Fruit fly (Drosophila melanogaster): ENCODE results near the gene Peritrophin-15b.

Peritrophin-15b gene

DNA sequence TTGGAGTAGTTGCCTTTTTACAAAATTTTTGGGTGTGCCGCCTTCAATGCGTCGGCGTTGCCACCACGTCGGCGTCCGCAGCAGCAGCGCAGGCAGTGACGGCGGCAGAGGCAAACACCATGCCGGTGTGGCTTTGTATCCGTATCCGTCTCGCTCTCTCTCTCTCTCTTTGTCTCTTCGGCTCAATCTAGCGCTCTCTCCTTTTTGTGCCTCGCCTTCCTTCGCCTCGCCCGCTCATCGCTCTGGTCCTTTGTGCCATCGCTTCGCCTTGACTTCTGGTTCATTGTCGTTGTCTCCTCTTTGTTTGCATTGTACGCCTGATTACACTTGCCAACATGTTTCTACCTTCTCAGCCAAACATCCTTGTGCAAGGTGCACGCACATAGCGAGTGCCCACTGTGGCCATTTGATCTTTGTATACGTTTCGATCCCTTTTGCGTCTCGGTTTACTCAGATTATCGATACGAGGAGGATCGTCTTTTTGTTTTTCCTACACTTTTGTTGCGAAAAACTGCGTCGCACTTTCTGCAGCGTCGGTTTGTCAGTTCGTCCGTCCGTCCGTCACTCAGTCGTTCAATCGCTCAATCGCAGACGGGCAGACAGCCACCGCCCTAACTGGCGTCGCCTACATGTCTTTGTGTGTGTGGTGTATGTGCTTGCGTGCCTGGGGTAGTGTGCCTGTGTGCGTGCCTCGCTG lies 21.8 kb upstream of the Peritrophin-15b start (continued):
- TF ChIP-seq Sin3A (optimal IDR thresholded peaks at IDR 0.05) (no peak), Atf6 (GFP tag; IDR thresholded peaks at IDR 0.05) (peak; percentile 58; the same call in 1 of the 2 replicates), fd3F (GFP tag; optimal IDR thresholded peaks at IDR 0.05) (no peak), CG14441 (GFP tag; IDR thresholded peaks at IDR 0.05) (no peak), pum (GFP tag; optimal IDR thresholded peaks at IDR 0.05) (peak; percentile 8), CG13775 (GFP tag; optimal IDR thresholded peaks at IDR 0.05) (no peak), onecut (GFP tag; IDR thresholded peaks at IDR 0.05) (no peak), CG30431 (GFP tag; optimal IDR thresholded peaks at IDR 0.05) (no peak), Atf3 (GFP tag; optimal IDR thresholded peaks at IDR 0.05) (no peak), zen2 (GFP tag; IDR thresholded peaks at IDR 0.05; ENCODE audit: partially characterized antibody) (no peak), gcm2 (GFP tag; optimal IDR thresholded peaks at IDR 0.05) (no peak), Myb (GFP tag; optimal IDR thresholded peaks at IDR 0.05) (no peak), CG17359 (tag; optimal IDR thresholded peaks at IDR 0.05) (no peak), lilli (GFP tag; optimal IDR thresholded peaks at IDR 0.05) (peak; percentile 23), slou (GFP tag; optimal IDR thresholded peaks at IDR 0.05) (no peak), CG3281 (GFP tag; optimal IDR thresholded peaks at IDR 0.05) (no peak), Scr (GFP tag; IDR thresholded peaks at IDR 0.05; ENCODE audit: partially characterized antibody) (no peak), CHES-1-like (GFP tag; optimal IDR thresholded peaks at IDR 0.05) (no peak), ara (GFP tag; IDR thresholded peaks at IDR 0.05) (no peak), CG7745 (tag; optimal IDR thresholded peaks at IDR 0.05) (no peak), CG4360 (GFP tag; IDR thresholded peaks at IDR 0.05) (no peak), lmd (GFP tag; IDR thresholded peaks at IDR 0.05) (no peak), klu (GFP tag; IDR thresholded peaks at IDR 0.05) (no peak)

DNA sequence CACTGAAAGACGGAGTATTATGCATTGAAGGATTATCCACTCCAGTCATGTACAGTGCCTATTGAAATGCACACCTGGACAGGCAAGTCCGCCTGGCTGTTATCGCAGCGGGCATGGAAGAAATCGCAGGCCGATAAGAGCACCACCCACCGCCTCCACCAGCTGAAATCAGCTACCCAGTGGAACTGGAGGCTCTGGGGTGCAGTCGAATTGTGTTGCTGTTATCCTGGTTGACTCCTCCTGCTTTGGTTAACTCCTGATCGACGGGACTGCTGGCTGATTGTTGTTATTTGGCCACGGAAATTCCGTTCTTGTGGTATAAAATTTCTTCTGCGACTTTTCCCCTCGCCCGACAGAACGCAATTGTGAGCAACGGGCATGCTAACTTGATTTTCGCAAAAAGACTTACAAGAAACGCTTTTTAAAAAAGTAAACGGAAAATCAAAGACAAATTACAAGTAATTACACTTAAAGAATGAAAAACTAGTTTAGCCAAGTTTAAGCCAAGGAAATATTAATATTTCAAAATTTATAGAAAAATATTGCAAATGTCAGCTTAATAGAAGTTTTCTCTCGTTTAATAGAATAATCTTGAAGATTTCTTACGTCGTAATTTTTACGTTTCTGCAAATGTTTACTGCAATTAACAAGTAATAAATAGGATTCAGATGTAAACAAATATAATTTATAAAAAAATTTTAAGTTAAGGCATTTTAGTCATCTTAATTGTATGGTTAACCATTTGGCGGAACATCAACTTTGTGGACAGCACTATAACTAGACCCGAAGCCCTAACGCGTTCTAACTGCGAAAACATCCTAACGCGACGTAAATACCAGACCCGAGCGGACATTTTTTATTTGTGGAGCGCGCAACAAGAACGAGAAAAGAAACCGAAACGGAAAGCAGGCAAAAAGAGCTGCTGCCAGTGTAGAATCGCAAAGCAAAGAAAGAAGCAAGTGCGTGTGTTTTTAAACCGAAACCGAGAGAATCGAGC lies 20.4 kb upstream of the Peritrophin-15b start, which contains the start of the genes CG13398 and Akap200:
CG13398 (minus strand) TSS at position 370 of the 997 bp plus-strand sequence.
Akap200 (plus strand) TSS at position 804 of the 997 bp plus-strand sequence.
- TF ChIP-seq Gug (GFP tag; IDR thresholded peaks at IDR 0.05) (no peak), Doc3 (GFP tag; IDR thresholded peaks at IDR 0.05; ENCODE audit: partially characterized antibody) (no peak), CG11247 (GFP tag; IDR thresholded peaks at IDR 0.05) (0 out of 2 replicates have a peak, but pooled peaks have one; percentile 10), CG12659 (GFP tag; optimal IDR thresholded peaks at IDR 0.05) (peak; percentile 55), CG30403 (GFP tag; optimal IDR thresholded peaks at IDR 0.05) (peak; percentile 50), tx (GFP tag; optimal IDR thresholded peaks at IDR 0.05) (no peak), chn (GFP tag; optimal IDR thresholded peaks at IDR 0.05) (peak; percentile 50), lola (GFP tag; optimal IDR thresholded peaks at IDR 0.05) (peak in 1 of 3 experiments; percentile 50), CG7271 (tag; optimal IDR thresholded peaks at IDR 0.05) (no peak), GATAe (GFP tag; conservative IDR thresholded peaks at IDR 0.05) (no peak), zfh2 (GFP tag; optimal IDR thresholded peaks at IDR 0.05) (no peak), Meics (GFP tag; optimal IDR thresholded peaks at IDR 0.05) (peak; percentile 3), TFAM (GFP tag; optimal IDR thresholded peaks at IDR 0.05) (no peak), CG31388 (GFP tag; optimal IDR thresholded peaks at IDR 0.05) (no peak), CG31224 (GFP tag; IDR thresholded peaks at IDR 0.05) (0 out of 2 replicates have a peak, but pooled peaks have one; percentile 28), Lpt (GFP tag; optimal IDR thresholded peaks at IDR 0.05) (no peak), CG6791 (GFP tag; IDR thresholded peaks at IDR 0.05; ENCODE audit: partially characterized antibody) (no peak), CG30431 (GFP tag; optimal IDR thresholded peaks at IDR 0.05) (no peak), pnt (GFP tag; optimal IDR thresholded peaks at IDR 0.05) (no peak), CG14710 (tag; optimal IDR thresholded peaks at IDR 0.05) (peak; percentile 66), hkb (optimal IDR thresholded peaks at IDR 0.05) (no peak), hkb (GFP tag; IDR thresholded peaks at IDR 0.05) (no peak), bowl (GFP tag; IDR thresholded peaks at IDR 0.05) (no peak), BEAF-32 (GFP tag; optimal IDR thresholded peaks at IDR 0.05) (peak; percentile 16), CG11085 (GFP tag; IDR thresholded peaks at IDR 0.05) (no peak), cad (GFP tag; optimal IDR thresholded peaks at IDR 0.05) (no peak), CG13296 (GFP tag; optimal IDR thresholded peaks at IDR 0.05) (no peak)
